Worm (Caenorhabditis elegans): ENCODE measurements around the gene Y116A8A.2.

The Y116A8A.2 gene

DNA sequence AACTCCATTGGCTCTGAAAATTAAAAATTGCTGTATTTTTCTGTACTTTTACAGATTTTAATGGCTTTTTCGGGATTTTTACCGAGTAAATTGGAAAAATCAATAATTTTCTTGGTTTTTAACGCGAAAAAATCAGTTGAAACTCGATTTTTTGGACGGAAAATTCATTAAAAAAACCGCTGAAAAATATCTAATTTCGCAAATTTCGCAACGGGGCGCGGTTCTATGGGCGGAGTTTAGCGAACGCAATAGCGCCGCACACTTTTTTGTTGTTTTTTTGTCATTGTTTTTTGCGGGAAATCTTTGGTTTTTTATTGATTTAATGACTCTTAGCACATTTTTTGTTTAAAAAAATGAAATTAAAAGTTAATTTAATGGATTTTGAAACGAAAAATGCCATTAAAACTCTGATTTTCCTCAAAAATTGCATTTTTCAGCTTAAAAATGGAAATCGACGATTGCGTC, 49.7 kb upstream of the Y116A8A.2 start, which contains the start of the genes mel-46 and lsy-13 (continued):
- TF ChIP-seq lin-35 (GFP tag; optimal IDR thresholded peaks at IDR 0.05) = no peak
- TF ChIP-seq snpc-1.3 (tag; optimal IDR thresholded peaks at IDR 0.05; ENCODE audit: insufficient read depth) = peak; percentile 10
- TF ChIP-seq madf-6 (GFP tag; IDR thresholded peaks at IDR 0.05) = peak; percentile 68
- no peak for TF ChIP-seq him-1 (tag; optimal IDR thresholded peaks at IDR 0.05)
- TF ChIP-seq bed-1 (GFP tag; IDR thresholded peaks at IDR 0.05) = no peak
- no peak for TF ChIP-seq atf-7 (tag; optimal IDR thresholded peaks at IDR 0.05)
- no peak for TF ChIP-seq bed-2 (GFP tag; IDR thresholded peaks at IDR 0.05)
- no peak for TF ChIP-seq gei-17 (GFP tag; optimal IDR thresholded peaks at IDR 0.05)
- no peak for TF ChIP-seq nfyb-1 (GFP tag; IDR thresholded peaks at IDR 0.05)
- no peak for TF ChIP-seq B0019.2 (GFP tag; conservative IDR thresholded peaks at IDR 0.05)
- no peak for TF ChIP-seq Y56A3A.18 (GFP tag; IDR thresholded peaks at IDR 0.05)
- TF ChIP-seq aptf-2 (GFP tag; conservative IDR thresholded peaks at IDR 0.05) = no peak
- peak; percentile 10 for TF ChIP-seq nhr-80 (tag; optimal IDR thresholded peaks at IDR 0.05)
- no peak for TF ChIP-seq lag-1 (GFP tag; IDR thresholded peaks at IDR 0.05)
- TF ChIP-seq Y67H2A.10 (GFP tag; conservative IDR thresholded peaks at IDR 0.05) = no peak
- no peak for TF ChIP-seq nhr-27 (tag; optimal IDR thresholded peaks at IDR 0.05)
- TF ChIP-seq ztf-18 (tag; optimal IDR thresholded peaks at IDR 0.05) = peak; percentile 55
- 0 out of 2 replicates have a peak, but pooled peaks have one; percentile 29 for TF ChIP-seq Y53G8AR.9 (GFP tag; conservative IDR thresholded peaks at IDR 0.05)
- no peak for TF ChIP-seq F52B5.7 (tag; optimal IDR thresholded peaks at IDR 0.05)
- TF ChIP-seq C06A6.2 (GFP tag; conservative IDR thresholded peaks at IDR 0.05) = peak; percentile 59; the same call in 1 of the 2 replicates
- TF ChIP-seq xnd-1 (tag; optimal IDR thresholded peaks at IDR 0.05) = no peak
- TF ChIP-seq F23B12.7 (tag; optimal IDR thresholded peaks at IDR 0.05; ENCODE audit: insufficient read depth) = peak; percentile 42
- TF ChIP-seq mcd-1 (GFP tag; IDR thresholded peaks at IDR 0.05) = no peak
- TF ChIP-seq snpc-4 (GFP tag; optimal IDR thresholded peaks at IDR 0.05) = peak; percentile 63
- peak in 3 of 4 experiments; percentile 81 to 84 (median 82) for TF ChIP-seq snpc-4 (tag; optimal IDR thresholded peaks at IDR 0.05)
- TF ChIP-seq K12H6.12 (tag; optimal IDR thresholded peaks at IDR 0.05) = no peak
- TF ChIP-seq repo-1 (tag; optimal IDR thresholded peaks at IDR 0.05) = no peak
- no peak for TF ChIP-seq F57A8.1 (GFP tag; optimal IDR thresholded peaks at IDR 0.05)
- TF ChIP-seq ceh-58 (GFP tag; IDR thresholded peaks at IDR 0.05) = no peak
- TF ChIP-seq F22D6.2 (tag; optimal IDR thresholded peaks at IDR 0.05) = no peak
- TF ChIP-seq F37B4.10 (GFP tag; IDR thresholded peaks at IDR 0.05) = no peak
- TF ChIP-seq lin-26 (GFP tag; IDR thresholded peaks at IDR 0.05) = no peak

DNA sequence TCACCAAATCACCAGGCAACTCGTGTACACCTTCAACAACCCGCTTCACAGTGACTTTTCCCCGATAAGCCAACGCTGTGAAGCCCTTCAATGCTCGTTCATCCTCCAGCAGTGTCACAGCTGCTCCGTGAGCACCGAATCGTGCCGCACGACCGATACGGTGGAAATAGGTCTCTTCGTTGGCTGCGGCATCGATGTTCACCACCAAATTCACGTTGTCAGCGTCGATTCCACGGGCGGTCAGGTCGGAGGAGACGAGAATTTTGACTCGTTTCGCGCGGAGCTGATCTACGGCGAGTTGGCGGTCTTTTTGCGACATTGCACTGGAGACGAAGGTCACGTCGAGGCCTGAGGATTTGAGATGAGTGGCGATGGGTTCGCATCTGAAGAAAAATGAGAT, 47.0 kb upstream of the Y116A8A.2 start:
- TF ChIP-seq T26A5.8 (tag; optimal IDR thresholded peaks at IDR 0.05) (no peak), zfh-2 (GFP tag; conservative IDR thresholded peaks at IDR 0.05) (peak; percentile 73), zim-3 (tag; optimal IDR thresholded peaks at IDR 0.05) (peak; percentile 3), attf-6 (GFP tag; IDR thresholded peaks at IDR 0.05) (0 out of 2 replicates have a peak, but pooled peaks have one; percentile 50), unc-130 (GFP tag; optimal IDR thresholded peaks at IDR 0.05) (no peak), dox-1 (GFP tag; IDR thresholded peaks at IDR 0.05) (0 out of 2 replicates have a peak, but pooled peaks have one; percentile 8)

DNA sequence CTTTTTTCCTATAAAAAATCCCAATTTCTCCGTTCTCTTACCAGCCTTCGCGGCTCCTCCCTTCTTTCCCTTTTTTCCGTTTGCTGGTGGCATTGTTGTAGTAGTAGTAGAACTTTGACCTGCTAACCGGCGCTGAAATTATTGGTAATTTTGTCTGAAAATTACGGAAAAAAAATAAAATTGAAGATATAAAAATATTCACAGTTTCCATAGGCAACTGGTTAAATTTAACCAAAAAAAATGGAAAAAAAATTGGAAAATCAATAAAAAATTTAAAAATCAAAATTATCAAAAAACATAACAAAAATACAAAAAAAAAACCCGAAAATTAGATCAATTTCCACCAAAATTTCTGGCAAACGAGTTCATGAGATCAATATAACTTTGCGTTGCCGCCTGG, 41.1 kb upstream of the Y116A8A.2 start, which contains the start of gene map-2:
TSS of gene map-2 (minus strand) at position 101 of the 400 bp plus-strand sequence.
- TF ChIP-seq ama-1 (optimal IDR thresholded peaks at IDR 0.05) (no peak), ama-1 (GFP tag; optimal IDR thresholded peaks at IDR 0.05) (no peak), snpc-4 (GFP tag; optimal IDR thresholded peaks at IDR 0.05) (no peak), snpc-4 (tag; optimal IDR thresholded peaks at IDR 0.05) (peak in 1 of 4 experiments; percentile 62), mxl-1 (tag; optimal IDR thresholded peaks at IDR 0.05) (no peak)

Data from whole organism, young adult.